Worm (Caenorhabditis elegans): ENCODE measurements around the gene trpp-12.

Gene trpp-12

DNA sequence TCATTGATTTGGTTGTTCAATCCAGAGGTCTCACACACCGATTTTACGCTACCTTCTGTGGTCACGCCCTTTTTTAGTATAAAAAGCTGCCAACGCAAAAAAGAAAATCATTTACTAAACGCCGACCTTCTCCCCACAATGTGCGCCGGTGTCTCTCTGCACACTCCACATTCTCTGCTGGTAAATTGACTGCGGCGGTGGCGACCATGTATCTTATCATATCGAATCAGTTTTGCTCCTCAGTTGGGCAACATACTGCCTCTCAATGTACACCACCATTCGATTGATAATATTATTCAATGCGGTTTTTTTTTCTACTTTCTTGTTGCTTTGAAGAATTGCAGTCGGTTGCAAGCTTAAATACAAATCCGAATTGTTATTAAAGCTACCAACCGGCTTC is 37.4 kb upstream of the trpp-12 start (continued):
- TF ChIP-seq hlh-30 (tag; optimal IDR thresholded peaks at IDR 0.05; ENCODE audit: insufficient read depth) (peak; percentile 41), dmd-6 (GFP tag; IDR thresholded peaks at IDR 0.05) (peak; percentile 59), daf-16 (GFP tag; optimal IDR thresholded peaks at IDR 0.05) (no peak), daf-16 (tag; optimal IDR thresholded peaks at IDR 0.05) (peak; percentile 82), nhr-25 (tag; optimal IDR thresholded peaks at IDR 0.05; ENCODE audit: borderline replicate concordance, insufficient read depth) (no peak), spr-1 (tag; optimal IDR thresholded peaks at IDR 0.05) (no peak), ceh-28 (tag; optimal IDR thresholded peaks at IDR 0.05) (no peak), dmd-8 (GFP tag; IDR thresholded peaks at IDR 0.05) (no peak), ces-1 (GFP tag; optimal IDR thresholded peaks at IDR 0.05) (no peak), lir-3 (tag; optimal IDR thresholded peaks at IDR 0.05) (no peak), sdz-12 (GFP tag; optimal IDR thresholded peaks at IDR 0.05) (no peak), ztf-7 (tag; optimal IDR thresholded peaks at IDR 0.05) (no peak), lsy-2 (tag; optimal IDR thresholded peaks at IDR 0.05) (no peak), dpl-1 (GFP tag; optimal IDR thresholded peaks at IDR 0.05) (no peak), F26F4.8 (GFP tag; conservative IDR thresholded peaks at IDR 0.05) (no peak), fos-1 (tag; optimal IDR thresholded peaks at IDR 0.05) (no peak), lin-13 (GFP tag; optimal IDR thresholded peaks at IDR 0.05) (peak; percentile 9), ceh-82 (tag; optimal IDR thresholded peaks at IDR 0.05) (no peak), gei-8 (GFP tag; optimal IDR thresholded peaks at IDR 0.05) (no peak), nhr-6 (tag; optimal IDR thresholded peaks at IDR 0.05) (peak; percentile 46), ZK337.2 (GFP tag; IDR thresholded peaks at IDR 0.05) (no peak), dve-1 (tag; optimal IDR thresholded peaks at IDR 0.05; ENCODE audit: insufficient read depth) (peak; percentile 63), vab-7 (GFP tag; IDR thresholded peaks at IDR 0.05) (no peak), pqm-1 (tag; optimal IDR thresholded peaks at IDR 0.05) (peak; percentile 78), rbr-2 (tag; optimal IDR thresholded peaks at IDR 0.05) (no peak), cey-2 (tag; optimal IDR thresholded peaks at IDR 0.05; ENCODE audit: borderline replicate concordance, insufficient read depth) (no peak), snpc-4 (tag; optimal IDR thresholded peaks at IDR 0.05) (no peak), mxl-2 (GFP tag; conservative IDR thresholded peaks at IDR 0.05) (no peak), lin-1 (GFP tag; IDR thresholded peaks at IDR 0.05) (no peak), pha-4 (GFP tag; IDR thresholded peaks at IDR 0.05) (no peak), pha-4 (tag; optimal IDR thresholded peaks at IDR 0.05) (no peak), madf-5 (GFP tag; IDR thresholded peaks at IDR 0.05) (no peak), mep-1 (tag; optimal IDR thresholded peaks at IDR 0.05) (peak; percentile 35), daf-8 (GFP tag; IDR thresholded peaks at IDR 0.05) (no peak), hmg-1.1 (GFP tag; IDR thresholded peaks at IDR 0.05) (no peak)

DNA sequence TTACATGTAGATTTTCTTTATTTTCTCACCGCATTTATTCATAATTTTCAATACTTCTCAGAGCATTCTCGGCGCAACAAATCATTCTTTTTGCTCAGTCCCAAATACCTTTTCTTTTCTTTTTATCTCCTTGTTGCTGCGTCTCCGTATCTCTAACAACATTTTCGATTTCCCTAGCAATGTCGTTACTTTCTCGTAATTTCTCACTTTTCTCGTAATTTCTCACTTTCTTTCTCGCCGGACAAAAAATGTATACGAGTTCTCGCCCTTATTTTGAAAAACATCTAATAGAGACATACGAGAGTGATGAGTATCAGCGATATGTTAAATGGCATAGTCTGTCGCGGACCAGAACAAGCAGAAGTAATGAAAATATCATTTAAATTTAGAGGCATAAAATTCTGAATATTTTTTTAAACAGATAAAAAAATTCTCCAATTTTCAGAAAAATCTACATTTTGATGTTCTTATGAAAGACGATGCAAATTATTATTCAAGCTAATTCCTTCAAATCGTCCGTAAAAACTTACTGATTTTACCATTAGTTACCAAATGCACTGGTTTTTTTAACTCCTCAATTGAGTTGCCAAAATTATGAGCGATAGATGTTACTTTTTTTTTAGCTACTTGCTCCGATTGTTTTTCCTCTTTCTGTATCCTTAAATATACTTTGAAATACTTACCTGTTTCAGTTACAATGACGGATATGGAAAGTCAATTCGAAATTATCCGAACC is 34.0 kb upstream of the trpp-12 start, which contains the start of gene F47G3.3:
TSS of gene F47G3.3 (plus strand) at position 686 of the 736 bp plus-strand sequence.
- peak; percentile 60 for TF ChIP-seq aha-1 (tag)
- no peak for TF ChIP-seq ZK337.2 (GFP tag; IDR thresholded peaks at IDR 0.05)

DNA sequence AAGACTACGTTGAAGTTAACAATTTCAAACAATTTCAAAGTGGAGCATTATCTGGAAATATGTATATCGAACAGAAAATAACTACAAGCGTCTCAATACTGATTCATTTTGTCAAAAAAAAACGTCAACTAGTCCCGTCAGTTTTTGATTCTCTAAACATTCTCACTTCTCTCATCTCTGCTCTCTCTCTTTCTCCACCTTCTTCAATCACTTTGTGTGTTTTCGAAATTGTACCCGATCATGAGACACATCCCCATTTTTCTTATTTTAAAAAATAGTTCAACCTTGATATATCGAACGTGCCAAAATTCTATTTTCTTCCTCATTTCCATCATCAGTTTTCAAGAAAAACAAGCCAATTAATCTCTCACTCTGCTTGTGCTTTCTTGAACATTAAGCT is 28.7 kb upstream of the trpp-12 start:
- TF ChIP-seq ztf-7 (tag; optimal IDR thresholded peaks at IDR 0.05) (no peak), unc-62 (GFP tag; optimal IDR thresholded peaks at IDR 0.05 in 1 of 2) (no peak), unc-62 (tag; optimal IDR thresholded peaks at IDR 0.05) (no peak), nhr-111 (GFP tag; optimal IDR thresholded peaks at IDR 0.05) (no peak), daf-16 (GFP tag; optimal IDR thresholded peaks at IDR 0.05) (peak in 1 of 2 experiments; percentile 4), daf-16 (tag; optimal IDR thresholded peaks at IDR 0.05) (no peak), daf-8 (GFP tag; IDR thresholded peaks at IDR 0.05) (no peak), ceh-28 (tag; optimal IDR thresholded peaks at IDR 0.05) (no peak), hlh-30 (tag; optimal IDR thresholded peaks at IDR 0.05; ENCODE audit: insufficient read depth) (peak; percentile 36), attf-4 (tag; optimal IDR thresholded peaks at IDR 0.05) (no peak), lin-39 (tag; optimal IDR thresholded peaks at IDR 0.05) (no peak), nhr-28 (tag; optimal IDR thresholded peaks at IDR 0.05) (peak; percentile 44), php-3 (GFP tag; IDR thresholded peaks at IDR 0.05) (no peak), nhr-48 (tag; optimal IDR thresholded peaks at IDR 0.05) (no peak), ceh-20 (GFP tag; IDR thresholded peaks at IDR 0.05) (no peak), zip-11 (GFP tag; IDR thresholded peaks at IDR 0.05) (no peak)
